Fruit fly (Drosophila melanogaster) whole organism, adult: ENCODE data around the gene Polr1E.

Source experiments
- CG12768 ChIP-seq: fragments of 200-800 bp; sonication (Bioruptor generic); optimal IDR thresholded peaks from 2 replicates; lab custom pipeline; 2017; ENCODE audit warnings: missing biosample characterization, missing genetic modification characterization, mild to moderate bottlenecking, moderate library complexity, missing genetic modification reagents
- CG14711 ChIP-seq: fragments of 200-800 bp; sonication (Bioruptor generic); optimal IDR thresholded peaks from 2 replicates; lab custom pipeline; 2018; ENCODE audit warnings: missing biosample characterization, mild to moderate bottlenecking, missing genetic modification characterization, moderate library complexity
- CG1620 ChIP-seq: fragments of 200-800 bp; sonication (Bioruptor generic); optimal IDR thresholded peaks from 2 replicates; lab custom pipeline; 2016; ENCODE audit warnings: missing biosample characterization, missing genetic modification characterization
- CG7045 ChIP-seq: fragments of 200-800 bp; sonication (Bioruptor generic); optimal IDR thresholded peaks from 2 replicates; lab custom pipeline; 2017; ENCODE audit warnings: missing biosample characterization, mild to moderate bottlenecking, missing genetic modification characterization
- CG7101 ChIP-seq: fragments of 200-800 bp; sonication (Bioruptor generic); optimal IDR thresholded peaks from 2 replicates; lab custom pipeline; 2018; ENCODE audit warnings: missing biosample characterization, mild to moderate bottlenecking, missing genetic modification characterization, moderate library complexity
- Crg-1 ChIP-seq: fragments of 200-800 bp; sonication (Bioruptor generic); optimal IDR thresholded peaks from 2 replicates; lab custom pipeline; 2016; ENCODE audit warnings: missing biosample characterization, missing genetic modification characterization
- cic ChIP-seq: fragments of 200-800 bp; sonication (Bioruptor generic); optimal IDR thresholded peaks from 2 replicates; lab custom pipeline; 2017; ENCODE audit warnings: missing biosample characterization, mild to moderate bottlenecking, missing genetic modification characterization, moderate library complexity
- cnc ChIP-seq, 2 experiments: fragments of >200 bp; optimal IDR thresholded peaks; 2 replicates each; lab custom pipeline; 2017
- kay ChIP-seq: fragments of 200-800 bp; sonication (Bioruptor generic); peaks from one replicate; lab custom pipeline; 2016; ENCODE audit warnings: missing biosample characterization, missing genetic modification characterization, borderline replicate concordance
- ovo ChIP-seq: fragments of 200-800 bp; sonication (Bioruptor generic); optimal IDR thresholded peaks from 2 replicates; lab custom pipeline; 2016; ENCODE audit warnings: missing biosample characterization, missing genetic modification characterization
- tj ChIP-seq: fragments of 200-800 bp; sonication (Bioruptor generic); optimal IDR thresholded peaks from 3 replicates; lab custom pipeline; 2017; ENCODE audit warnings: missing biosample characterization, mild to moderate bottlenecking, missing genetic modification characterization, moderate library complexity

DNA sequence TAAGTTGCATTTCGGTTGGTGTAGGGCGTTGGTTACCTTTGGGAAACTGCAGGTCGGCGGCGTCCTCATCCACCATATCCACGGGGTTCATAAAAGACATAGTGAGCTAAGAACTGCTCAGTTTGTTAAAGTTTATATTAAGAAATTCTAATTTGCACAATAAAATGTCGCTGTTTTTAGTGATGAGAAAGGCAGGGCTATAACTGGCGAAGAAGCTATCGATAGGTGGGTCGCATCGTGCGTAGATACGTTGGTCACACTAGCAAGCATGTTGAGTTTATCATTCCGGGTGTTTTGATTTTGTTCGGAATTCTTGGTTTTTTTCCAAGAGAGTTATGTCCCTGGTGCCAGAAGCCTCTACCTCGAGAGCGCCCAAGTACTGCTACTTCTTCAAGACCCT, 46.2 kb downstream of the Polr1E start, which contains the start of the genes Ada2a, Polr2D, Tgs1 and moi:
- no peak for TF ChIP-seq CG7045 (GFP tag; lab: Kevin White, UChicago)
- TF ChIP-seq CG12768 (GFP tag; lab: Kevin White, UChicago) = no peak
- no peak for TF ChIP-seq CG14711 (tag; lab: Kevin White, UChicago)
- TF ChIP-seq CG1620 (GFP tag; lab: Kevin White, UChicago) = no peak
- no peak for TF ChIP-seq CG7101
- TF ChIP-seq Crg-1 = no peak
- no peak for TF ChIP-seq cnc (optimal IDR thresholded peaks at IDR 0.05; lab: Kevin White, UChicago)
- TF ChIP-seq kay (GFP tag; lab: Kevin White, UChicago) = no peak
- no peak for TF ChIP-seq tj (GFP tag; lab: Kevin White, UChicago)
- no peak for TF ChIP-seq ovo
- no peak for TF ChIP-seq cic (GFP tag; lab: Kevin White, UChicago)
